Fruit fly (Drosophila melanogaster) whole organism, embryonic: Measurements from ENCODE around the gene Gs2.

Experiments used
- ATbp ChIP-seq: fragments of 200-800 bp; sonication (Bioruptor generic); optimal IDR thresholded peaks from 2 replicates; lab custom pipeline; 2017; ENCODE audit warnings: missing biosample characterization, mild to moderate bottlenecking, missing genetic modification characterization, missing genetic modification reagents
- Abd-B ChIP-seq: fragments of 200-800 bp; sonication (Bioruptor generic); optimal IDR thresholded peaks from 2 replicates; lab custom pipeline; 2018; ENCODE audit warnings: missing biosample characterization, mild to moderate bottlenecking, missing genetic modification characterization, moderate library complexity
- Antp ChIP-seq: fragments of 200-800 bp; sonication (Bioruptor generic); optimal IDR thresholded peaks from 3 replicates; lab custom pipeline; 2016; ENCODE audit warnings: missing biosample characterization, missing genetic modification characterization
- CG10147 ChIP-seq: fragments of 200-800 bp; sonication (Bioruptor generic); optimal IDR thresholded peaks from 2 replicates; lab custom pipeline; 2019; ENCODE audit warnings: missing biosample characterization, mild to moderate bottlenecking, missing genetic modification characterization, moderate library complexity
- CG10462 ChIP-seq: fragments of 200-800 bp; sonication (Bioruptor generic); optimal IDR thresholded peaks from 2 replicates; lab custom pipeline; 2016; ENCODE audit warnings: missing biosample characterization, missing genetic modification characterization
- CG12104 ChIP-seq: fragments of 200-800 bp; sonication (Bioruptor generic); optimal IDR thresholded peaks from 3 replicates; lab custom pipeline; 2016; ENCODE audit warnings: missing biosample characterization, missing genetic modification characterization
- CG12155 ChIP-seq: fragments of 200-800 bp; sonication (Bioruptor generic); optimal IDR thresholded peaks from 3 replicates; lab custom pipeline; 2016; ENCODE audit warnings: missing biosample characterization, missing genetic modification characterization
- CG12219 ChIP-seq: fragments of 200-800 bp; sonication (Bioruptor generic); optimal IDR thresholded peaks from 3 replicates; lab custom pipeline; 2018; ENCODE audit warnings: missing biosample characterization, mild to moderate bottlenecking, missing genetic modification characterization
- CG13287 ChIP-seq: fragments of 200-800 bp; sonication (Bioruptor generic); IDR thresholded peaks from 2 replicates; pipeline ENCODE4 v1.3.6; 2022; ENCODE audit warnings: missing biosample characterization, missing genetic modification characterization; ENCODE audit not compliant: partially characterized antibody
- CG13296 ChIP-seq: fragments of 200-800 bp; sonication (Bioruptor generic); optimal IDR thresholded peaks from 3 replicates; lab custom pipeline; 2018; ENCODE audit warnings: missing biosample characterization, mild to moderate bottlenecking, missing genetic modification characterization
- CG13424 ChIP-seq: fragments of 200-800 bp; sonication (Bioruptor generic); optimal IDR thresholded peaks from 2 replicates; lab custom pipeline; 2019; ENCODE audit warnings: missing biosample characterization, mild to moderate bottlenecking, missing genetic modification characterization, moderate library complexity
- CG17361 ChIP-seq: fragments of 200-800 bp; sonication (Bioruptor generic); IDR thresholded peaks from 3 replicates; pipeline ENCODE4 v1.3.6; 2022; ENCODE audit warnings: missing biosample characterization, missing genetic modification characterization
- CG18011 ChIP-seq: fragments of 200-800 bp; sonication (Bioruptor generic); optimal IDR thresholded peaks from 2 replicates; lab custom pipeline; 2017; ENCODE audit warnings: missing biosample characterization, missing genetic modification characterization, mild to moderate bottlenecking, moderate library complexity, missing genotype
- CG2129 ChIP-seq: fragments of 200-800 bp; sonication (Bioruptor generic); IDR thresholded peaks from 2 replicates; pipeline ENCODE4 v1.3.6; 2022; ENCODE audit warnings: missing biosample characterization, missing genetic modification characterization; ENCODE audit not compliant: partially characterized antibody
- CG3281 ChIP-seq: fragments of 200-800 bp; sonication (Bioruptor generic); optimal IDR thresholded peaks from 3 replicates; lab custom pipeline; 2017; ENCODE audit warnings: missing biosample characterization, mild to moderate bottlenecking, missing genetic modification characterization
- CG4854 ChIP-seq: fragments of 200-800 bp; sonication (Bioruptor generic); optimal IDR thresholded peaks from 2 replicates; lab custom pipeline; 2016; ENCODE audit warnings: missing biosample characterization, missing genetic modification characterization, inconsistent platforms
- CG6765 ChIP-seq: fragments of 200-800 bp; sonication (Bioruptor generic); optimal IDR thresholded peaks from 3 replicates; lab custom pipeline; 2017; ENCODE audit warnings: missing biosample characterization, mild to moderate bottlenecking, missing genetic modification characterization
- CG9817 ChIP-seq: fragments of 200-800 bp; sonication (Bioruptor generic); optimal IDR thresholded peaks from 2 replicates; lab custom pipeline; 2018; ENCODE audit warnings: missing biosample characterization, mild to moderate bottlenecking, missing genetic modification characterization, moderate library complexity
- CTCF ChIP-seq: fragments of 200-800 bp; sonication (Bioruptor generic); optimal IDR thresholded peaks from 2 replicates; lab custom pipeline; 2017; ENCODE audit warnings: missing biosample characterization, mild to moderate bottlenecking, missing genetic modification characterization, moderate library complexity
- CrebB ChIP-seq: fragments of 200-800 bp; sonication (Bioruptor generic); optimal IDR thresholded peaks from 3 replicates; lab custom pipeline; 2018; ENCODE audit warnings: missing biosample characterization, mild to moderate bottlenecking, missing genetic modification characterization
- Dek ChIP-seq: fragments of 200-800 bp; sonication (Bioruptor generic); optimal IDR thresholded peaks from 3 replicates; lab custom pipeline; 2019; ENCODE audit warnings: missing biosample characterization, mild to moderate bottlenecking, missing genetic modification characterization, moderate library complexity
- Dip2 ChIP-seq: fragments of 200-800 bp; sonication (Bioruptor generic); IDR thresholded peaks from 2 replicates; pipeline ENCODE4 v1.3.6; 2022; ENCODE audit warnings: missing biosample characterization, missing genetic modification characterization
- Ets65A ChIP-seq: fragments of 200-800 bp; sonication (Bioruptor generic); peaks from one replicate; lab custom pipeline; 2016; ENCODE audit warnings: missing biosample characterization, missing genetic modification characterization
- H2.0 ChIP-seq: fragments of 200-800 bp; sonication (Bioruptor generic); IDR thresholded peaks from 2 replicates; pipeline ENCODE4 v1.3.6; 2022; ENCODE audit warnings: missing biosample characterization, missing genetic modification characterization
- Lim3 ChIP-seq: fragments of 200-800 bp; sonication (Bioruptor generic); IDR thresholded peaks from 2 replicates; pipeline ENCODE4 v1.3.6; 2022; ENCODE audit warnings: missing biosample characterization, missing genetic modification characterization
- Med ChIP-seq: fragments of 200-800 bp; sonication (Bioruptor generic); peaks from one replicate; lab custom pipeline; 2016; ENCODE audit warnings: missing biosample characterization, missing genetic modification characterization, mild to moderate bottlenecking, inconsistent platforms, moderate library complexity
- Ptx1 ChIP-seq: fragments of 200-800 bp; sonication (Bioruptor generic); IDR thresholded peaks from 2 replicates; pipeline ENCODE4 v1.3.6; 2022; ENCODE audit warnings: missing biosample characterization, missing genetic modification characterization
- Six4 ChIP-seq: fragments of 200-800 bp; sonication (Bioruptor generic); optimal IDR thresholded peaks from 2 replicates; lab custom pipeline; 2016; ENCODE audit warnings: missing biosample characterization, missing genetic modification characterization
- Sox102F ChIP-seq: fragments of 200-800 bp; sonication (Bioruptor generic); optimal IDR thresholded peaks from 2 replicates; lab custom pipeline; 2018; ENCODE audit warnings: missing biosample characterization, mild to moderate bottlenecking, missing genetic modification characterization, moderate library complexity
- bigmax ChIP-seq: fragments of 200-800 bp; sonication (Bioruptor generic); optimal IDR thresholded peaks from 2 replicates; lab custom pipeline; 2018; ENCODE audit warnings: missing biosample characterization, mild to moderate bottlenecking, missing genetic modification characterization
- chm ChIP-seq: fragments of 200-800 bp; sonication (Bioruptor generic); IDR thresholded peaks from 2 replicates; pipeline ENCODE4 v1.3.6; 2022; ENCODE audit warnings: missing biosample characterization, missing genetic modification characterization
- crc ChIP-seq: fragments of 200-800 bp; sonication (Bioruptor generic); optimal IDR thresholded peaks from 2 replicates; lab custom pipeline; 2016; ENCODE audit warnings: missing biosample characterization, missing genetic modification characterization
- exex ChIP-seq: fragments of 200-800 bp; sonication (Bioruptor generic); optimal IDR thresholded peaks from 4 replicates; lab custom pipeline; 2018; ENCODE audit warnings: missing biosample characterization, mild to moderate bottlenecking, missing genetic modification characterization, moderate library complexity
- fd3F ChIP-seq: fragments of 200-800 bp; sonication (Bioruptor generic); optimal IDR thresholded peaks from 2 replicates; lab custom pipeline; 2018; ENCODE audit warnings: missing biosample characterization, mild to moderate bottlenecking, missing genetic modification characterization, moderate library complexity
- hbn ChIP-seq: fragments of 200-800 bp; sonication (Bioruptor generic); IDR thresholded peaks from 2 replicates; pipeline ENCODE4 v1.3.6; 2022; ENCODE audit warnings: missing biosample characterization, missing genetic modification characterization; ENCODE audit not compliant: partially characterized antibody
- inv ChIP-seq: fragments of 200-800 bp; sonication (Bioruptor generic); IDR thresholded peaks from 2 replicates; pipeline ENCODE4 v1.3.6; 2022; ENCODE audit warnings: missing biosample characterization, missing genetic modification characterization; ENCODE audit not compliant: partially characterized antibody
- kni ChIP-seq: fragments of 200-800 bp; sonication (Bioruptor generic); optimal IDR thresholded peaks from 3 replicates; lab custom pipeline; 2017; ENCODE audit warnings: mild to moderate bottlenecking, missing biosample characterization, missing genetic modification reagents, missing genetic modification characterization
- lov ChIP-seq, 2 experiments: fragments of 200-800 bp in 1 of 2; fragments of >200 bp in 1 of 2; sonication (Bioruptor generic) in 1 of 2; IDR thresholded peaks in 1 of 2; optimal IDR thresholded peaks in 1 of 2; 2 replicates in 1 of 2; 3 replicates in 1 of 2; pipeline versions ENCODE4 v1.3.6 to Lab custom; 2017 to 2022; ENCODE audit warnings: missing biosample characterization in 1 of 2, missing genetic modification characterization in 1 of 2
- nom ChIP-seq: fragments of 200-800 bp; sonication (Bioruptor generic); optimal IDR thresholded peaks from 2 replicates; lab custom pipeline; 2017; ENCODE audit warnings: missing biosample characterization, missing genetic modification characterization, mild to moderate bottlenecking, moderate library complexity, missing genetic modification reagents
- odd ChIP-seq: fragments of 200-800 bp; sonication (Bioruptor generic); optimal IDR thresholded peaks from 2 replicates; lab custom pipeline; 2017; ENCODE audit warnings: missing biosample characterization, mild to moderate bottlenecking, missing genetic modification characterization
- onecut ChIP-seq: fragments of 200-800 bp; sonication (Bioruptor generic); IDR thresholded peaks from 2 replicates; pipeline ENCODE4 v1.3.6; 2022; ENCODE audit warnings: missing biosample characterization, missing genetic modification characterization
- psq ChIP-seq: fragments of 200-800 bp; sonication (Bioruptor generic); optimal IDR thresholded peaks from 2 replicates; lab custom pipeline; 2017; ENCODE audit warnings: missing biosample characterization, missing genetic modification characterization
- row ChIP-seq: fragments of 200-800 bp; sonication (Bioruptor generic); IDR thresholded peaks from 3 replicates; pipeline ENCODE4 v1.3.6; 2022; ENCODE audit warnings: missing biosample characterization, missing genetic modification characterization
- sd ChIP-seq: fragments of 200-800 bp; sonication (Bioruptor generic); optimal IDR thresholded peaks from 3 replicates; lab custom pipeline; 2018; ENCODE audit warnings: missing biosample characterization, mild to moderate bottlenecking, missing genetic modification characterization, moderate library complexity
- sens-2 ChIP-seq: fragments of 200-800 bp; sonication (Bioruptor generic); IDR thresholded peaks from 2 replicates; pipeline ENCODE4 v1.3.6; 2022; ENCODE audit warnings: missing biosample characterization, missing genetic modification characterization
- seq ChIP-seq: fragments of 200-800 bp; sonication (Bioruptor generic); IDR thresholded peaks from 2 replicates; pipeline ENCODE4 v1.3.6; 2022; ENCODE audit warnings: missing biosample characterization, missing genetic modification characterization
- sim ChIP-seq: fragments of 200-800 bp; sonication (Bioruptor generic); IDR thresholded peaks from 2 replicates; pipeline ENCODE4 v1.3.6; 2022; ENCODE audit warnings: missing biosample characterization, missing genetic modification characterization
- sob ChIP-seq: fragments of 200-800 bp; sonication (Bioruptor generic); IDR thresholded peaks from 2 replicates; pipeline ENCODE4 v1.3.6; 2022; ENCODE audit warnings: missing biosample characterization, missing genetic modification characterization
- wor ChIP-seq: fragments of 200-800 bp; sonication (Bioruptor generic); IDR thresholded peaks from 2 replicates; pipeline ENCODE4 v1.3.6; 2022; ENCODE audit warnings: missing biosample characterization, missing genetic modification characterization
- yki ChIP-seq: fragments of >200 bp; optimal IDR thresholded peaks from 3 replicates; lab custom pipeline; 2018
- zf30C ChIP-seq: fragments of 200-800 bp; sonication (Bioruptor generic); optimal IDR thresholded peaks from 3 replicates; lab custom pipeline; 2018; ENCODE audit warnings: missing biosample characterization, mild to moderate bottlenecking, missing genetic modification characterization

Gene Gs2

DNA sequence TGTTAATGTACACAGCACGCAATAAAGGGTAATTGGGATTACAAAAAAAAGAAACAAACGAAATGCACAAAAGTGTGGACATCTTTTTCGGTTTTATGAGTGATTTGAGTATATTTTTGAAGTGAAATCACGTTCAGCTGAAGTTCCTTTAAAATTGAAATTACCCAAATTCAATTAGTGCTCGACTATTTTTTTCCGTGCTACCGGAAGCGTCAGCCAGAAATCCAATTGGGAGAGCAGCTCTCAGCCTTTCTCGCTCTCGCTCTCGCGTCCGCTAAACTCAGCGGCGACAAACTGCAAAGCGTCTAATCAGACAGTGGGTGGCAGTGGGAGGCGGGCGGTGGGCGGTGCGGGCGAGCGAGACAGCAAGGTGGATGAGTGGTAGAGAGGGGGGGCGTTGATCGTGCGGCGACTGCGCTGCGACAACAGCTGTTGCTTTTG, 665 bp downstream of the Gs2 start (continued):
- TF ChIP-seq CG9817 (tag; lab: Kevin White, UChicago) (peak; percentile 85), CG18011 (GFP tag; lab: Kevin White, UChicago) (peak; percentile 69), onecut (GFP tag; lab: Robert Waterston, UW) (peak; percentile 70), CG3281 (GFP tag; lab: Kevin White, UChicago) (peak; percentile 93), fd3F (GFP tag; lab: Kevin White, UChicago) (peak; percentile 90), lov (optimal IDR thresholded peaks at IDR 0.05; lab: Kevin White, UChicago) (no peak), lov (GFP tag; IDR thresholded peaks at IDR 0.05; lab: Robert Waterston, UW) (peak; percentile 82; the same call in 2 of the 3 replicates), Med (GFP tag; lab: Kevin White, UChicago) (peak; percentile 99), sens-2 (peak; percentile 70), CG10147 (GFP tag; lab: Kevin White, UChicago) (peak; percentile 89), hbn (GFP tag; lab: Robert Waterston, UW) (no peak), Sox102F (GFP tag; lab: Kevin White, UChicago) (peak; percentile 91), sob (peak; percentile 90), kni (GFP tag; lab: Kevin White, UChicago) (no peak), CG17361 (GFP tag; lab: Robert Waterston, UW) (peak; percentile 85), crc (GFP tag; lab: Kevin White, UChicago) (peak; percentile 87), CTCF (GFP tag; lab: Kevin White, UChicago) (peak; percentile 30), ATbp (GFP tag; lab: Kevin White, UChicago) (peak; percentile 83), Dek (tag; lab: Kevin White, UChicago) (peak; percentile 90), Six4 (GFP tag; lab: Kevin White, UChicago) (peak; percentile 84), nom (GFP tag; lab: Kevin White, UChicago) (no peak), CG13296 (GFP tag; lab: Kevin White, UChicago) (peak; percentile 89), Abd-B (GFP tag; lab: Kevin White, UChicago) (peak; percentile 81), sim (peak; percentile 82), CrebB (peak; percentile 89), row (GFP tag; lab: Robert Waterston, UW) (peak; percentile 95), CG4854 (GFP tag; lab: Kevin White, UChicago) (peak; percentile 89), yki (lab: Kevin White, UChicago) (no peak), CG10462 (GFP tag; lab: Kevin White, UChicago) (peak; percentile 71), chm (GFP tag; lab: Robert Waterston, UW) (peak; percentile 87; the same call in 1 of the 2 replicates), odd (peak; percentile 85), bigmax (GFP tag; lab: Kevin White, UChicago) (no peak), zf30C (GFP tag; lab: Kevin White, UChicago) (peak; percentile 79), H2.0 (peak; percentile 84), Antp (peak; percentile 88), inv (GFP tag; lab: Robert Waterston, UW) (no peak), CG2129 (GFP tag; lab: Robert Waterston, UW) (no peak), exex (tag; lab: Kevin White, UChicago) (peak; percentile 64), Ets65A (GFP tag; lab: Kevin White, UChicago) (peak; percentile 98), CG12219 (GFP tag; lab: Kevin White, UChicago) (peak; percentile 90), Lim3 (GFP tag; lab: Robert Waterston, UW) (peak; percentile 68), wor (GFP tag; lab: Robert Waterston, UW) (peak; percentile 75; the same call in 1 of the 2 replicates), CG6765 (GFP tag; lab: Kevin White, UChicago) (peak; percentile 79), Dip2 (GFP tag; lab: Robert Waterston, UW) (no peak), psq (peak; percentile 46), CG13287 (no peak), seq (peak; percentile 92; the same call in 1 of the 2 replicates), CG12104 (GFP tag; lab: Kevin White, UChicago) (peak; percentile 72), Ptx1 (GFP tag; lab: Robert Waterston, UW) (peak; percentile 90), sd (tag; lab: Kevin White, UChicago) (peak; percentile 82), CG12155 (GFP tag; lab: Kevin White, UChicago) (peak; percentile 79), CG13424 (tag; lab: Kevin White, UChicago) (peak; percentile 89)
